3 fruit fly cellular contexts compared by ENCODE assay signal in the genomic region with DNA sequence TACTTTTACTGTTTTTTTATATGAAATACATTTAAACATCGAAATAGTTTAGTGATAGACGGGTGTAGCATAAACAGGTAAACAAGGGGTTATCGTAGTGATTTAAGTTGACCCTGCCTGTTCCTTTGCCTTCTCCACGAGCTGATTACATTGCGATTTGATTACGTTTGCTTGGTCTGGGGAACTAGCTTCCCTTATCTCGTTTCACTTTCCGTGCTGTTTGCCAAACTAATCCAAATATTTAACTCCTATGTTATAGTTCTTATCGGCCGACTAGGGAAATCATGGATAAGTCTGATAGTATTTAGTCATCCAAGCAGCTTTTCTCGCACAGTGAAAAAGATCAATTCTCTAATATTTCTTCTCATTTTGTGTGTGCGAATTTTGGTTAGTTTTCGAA.
TF ChIP-seq lines count a peak whose summit lies in the region.

No protein-coding gene starts in this region.

- TF ChIP-seq CTCF in whole organism, embryonic (GFP tag; optimal IDR thresholded peaks at IDR 0.05; lab: Kevin White, UChicago): no peak

TF ChIP-seq in whole organism, adult, 20 proteins besides CTCF, POLR2A, EP300 and RAD21:
- TF ChIP-seq kay (GFP tag; lab: Kevin White, UChicago; ENCODE audit: borderline replicate concordance): peak; percentile 48
- TF ChIP-seq ovo (GFP tag; optimal IDR thresholded peaks at IDR 0.05; lab: Kevin White, UChicago): no peak
- TF ChIP-seq Clk (GFP tag; optimal IDR thresholded peaks at IDR 0.05; lab: Kevin White, UChicago): no peak
- TF ChIP-seq cic (GFP tag; optimal IDR thresholded peaks at IDR 0.05; lab: Kevin White, UChicago): peak; percentile 35
- peak; percentile 30 for TF ChIP-seq CG7045 (GFP tag; optimal IDR thresholded peaks at IDR 0.05; lab: Kevin White, UChicago)
TF ChIP-seq in whole organism, adult: peak in this region for 3.

TF ChIP-seq in whole organism, embryonic, 481 proteins besides CTCF, POLR2A, EP300 and RAD21:
- peak; percentile 50 for TF ChIP-seq CG6813 (GFP tag; optimal IDR thresholded peaks at IDR 0.05; lab: Kevin White, UChicago)
- TF ChIP-seq CG34376 (GFP tag; optimal IDR thresholded peaks at IDR 0.05; lab: Kevin White, UChicago): peak; percentile 24
- peak; percentile 73 for TF ChIP-seq Med (GFP tag; lab: Kevin White, UChicago)
- TF ChIP-seq dpn (GFP tag; optimal IDR thresholded peaks at IDR 0.05; lab: Kevin White, UChicago): no peak
- TF ChIP-seq CG11093 (GFP tag; IDR thresholded peaks at IDR 0.05; lab: Robert Waterston, UW): no peak
- peak; percentile 16 for TF ChIP-seq sens (GFP tag; lab: Kevin White, UChicago)
- TF ChIP-seq CG5180 (GFP tag; optimal IDR thresholded peaks at IDR 0.05; lab: Kevin White, UChicago): peak; percentile 28
- TF ChIP-seq Eip74EF (GFP tag; optimal IDR thresholded peaks at IDR 0.05; lab: Kevin White, UChicago): peak in 1 of 2 experiments; percentile 4
- no peak for TF ChIP-seq z (GFP tag; IDR thresholded peaks at IDR 0.05; lab: Robert Waterston, UW)
- no peak for TF ChIP-seq eyg (GFP tag; optimal IDR thresholded peaks at IDR 0.05; lab: Kevin White, UChicago)
- TF ChIP-seq sens-2 (GFP tag; IDR thresholded peaks at IDR 0.05; lab: Robert Waterston, UW): 0 out of 2 replicates have a peak, but pooled peaks have one; percentile 31
- no peak for TF ChIP-seq Sry-δ (GFP tag; optimal IDR thresholded peaks at IDR 0.05; lab: Kevin White, UChicago)

TF ChIP-seq in whole organism, prepupa, 60 proteins besides CTCF, POLR2A, EP300 and RAD21:
- TF ChIP-seq CG15336 (GFP tag; IDR thresholded peaks at IDR 0.05; lab: Robert Waterston, UW) (no peak), dac (GFP tag; optimal IDR thresholded peaks at IDR 0.05; lab: Kevin White, UChicago) (no peak), CG8119 (GFP tag; IDR thresholded peaks at IDR 0.05; lab: Robert Waterston, UW) (no peak), fkh (GFP tag; optimal IDR thresholded peaks at IDR 0.05; lab: Kevin White, UChicago) (peak; percentile 75), vri (GFP tag; optimal IDR thresholded peaks at IDR 0.05; lab: Kevin White, UChicago) (no peak), Ets21C (GFP tag; optimal IDR thresholded peaks at IDR 0.05; lab: Kevin White, UChicago) (no peak), CG3919 (GFP tag; optimal IDR thresholded peaks at IDR 0.05; lab: Kevin White, UChicago) (no peak), salr (GFP tag; optimal IDR thresholded peaks at IDR 0.05; lab: Kevin White, UChicago) (no peak)
